Fruit fly (Drosophila melanogaster) whole organism, prepupa: Measurements from ENCODE around the gene Mst98Ca.

Experiments
- CG1621 ChIP-seq: fragments of 200-800 bp; sonication (Bioruptor generic); optimal IDR thresholded peaks from 3 replicates; lab custom pipeline; 2018; ENCODE audit warnings: missing biosample characterization, mild to moderate bottlenecking, missing genetic modification characterization
- Eip75B ChIP-seq: fragments of 200-800 bp; sonication (Bioruptor generic); optimal IDR thresholded peaks from 3 replicates; lab custom pipeline; 2016; ENCODE audit warnings: missing biosample characterization, missing genetic modification characterization
- Gug ChIP-seq: fragments of 200-800 bp; sonication (Bioruptor generic); IDR thresholded peaks from 2 replicates; pipeline ENCODE4 v1.3.6; 2022; ENCODE audit warnings: missing biosample characterization, missing genetic modification characterization
- Sox14 ChIP-seq: fragments of 200-800 bp; sonication (Bioruptor generic); optimal IDR thresholded peaks from 3 replicates; lab custom pipeline; 2016; ENCODE audit warnings: missing biosample characterization, missing genetic modification characterization

dm6 chr3R:28328780-28329546 is 37.8 kb downstream of the Mst98Ca start:
- TF ChIP-seq CG1621 (tag; lab: Kevin White, UChicago), result peak; percentile 74
- peak; percentile 65 for TF ChIP-seq Eip75B (GFP tag; lab: Kevin White, UChicago)
- TF ChIP-seq Gug (GFP tag; lab: Robert Waterston, UW), result peak; percentile 89
- TF ChIP-seq Sox14 (GFP tag; lab: Kevin White, UChicago), result peak; percentile 80
